Fruit fly (Drosophila melanogaster): ENCODE results near the gene eIF5B.

DNA sequence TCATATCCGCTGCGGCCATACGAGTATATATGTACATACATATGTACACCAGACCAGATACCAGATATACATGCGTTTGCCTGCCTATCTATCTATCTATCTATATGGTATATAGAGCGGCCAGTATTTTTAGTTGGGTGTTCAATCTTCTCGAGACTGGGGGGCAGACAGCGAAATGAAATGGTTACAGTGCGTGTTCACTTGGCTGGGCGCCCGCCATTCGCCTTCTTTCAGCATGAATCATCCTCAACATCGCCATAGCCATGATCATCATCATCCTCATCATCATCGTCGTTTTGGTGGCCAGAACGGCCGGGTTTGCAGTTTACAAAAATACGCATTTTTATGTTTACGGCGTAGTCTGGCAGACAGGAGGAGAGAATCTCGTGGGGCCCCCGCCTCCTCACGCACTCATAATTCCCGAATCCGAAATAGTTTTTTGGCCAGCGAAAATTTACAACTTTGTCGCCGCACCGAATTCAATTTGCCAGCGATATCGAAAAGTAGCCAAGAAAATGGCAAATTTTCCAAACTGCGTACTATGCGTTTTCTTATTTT, 4.7 kb downstream of the eIF5B start:
- TF ChIP-seq CTCF (optimal IDR thresholded peaks at IDR 0.05) (no peak), CG8478 (optimal IDR thresholded peaks at IDR 0.05) (no peak)
